Worm (Caenorhabditis elegans) whole organism, L4 larva: ENCODE data around the gene bath-41.

ENCODE experiments used
- F10B5.3 ChIP-seq: sonication (generic microtip); optimal IDR thresholded peaks from 2 replicates; lab custom pipeline; 2016; ENCODE audit warnings: mild to moderate bottlenecking, missing genetic modification characterization, missing compliant biosample characterization
- F37D6.2 ChIP-seq: sonication (generic microtip); optimal IDR thresholded peaks from 2 replicates; lab custom pipeline; 2016; ENCODE audit warnings: mild to moderate bottlenecking, missing genetic modification characterization, missing compliant biosample characterization
- F49E8.2 ChIP-seq: sonication (generic microtip); optimal IDR thresholded peaks from 2 replicates; lab custom pipeline; 2016; ENCODE audit warnings: missing compliant biosample characterization, mild to moderate bottlenecking, missing genetic modification characterization, borderline replicate concordance
- ZK337.2 ChIP-seq: fragments of 200-800 bp; sonication (Bioruptor generic); IDR thresholded peaks from 2 replicates; pipeline ENCODE4 v1.3.6; 2022; ENCODE audit warnings: missing genetic modification reagents, missing genetic modification characterization, missing compliant biosample characterization
- aha-1 ChIP-seq: fragments of 150-350 bp; peaks from one replicate; lab custom pipeline; 2014; ENCODE audit warnings: missing biosample characterization, missing genetic modification characterization
- ceh-82 ChIP-seq: sonication (generic microtip); optimal IDR thresholded peaks from 2 replicates; lab custom pipeline; 2017; ENCODE audit warnings: missing biosample characterization, missing genetic modification characterization
- ces-1 ChIP-seq: fragments of 150-350 bp; sonication (generic microtip); optimal IDR thresholded peaks from 4 replicates; lab custom pipeline; 2014; ENCODE audit warnings: missing biosample characterization, missing genetic modification reagents, missing genetic modification characterization
- cey-2 ChIP-seq: sonication (generic microtip); optimal IDR thresholded peaks from 3 replicates; lab custom pipeline; 2017; ENCODE audit warnings: missing genetic modification characterization, mild to moderate bottlenecking, missing compliant biosample characterization, antibody characterized with exemption, borderline replicate concordance; ENCODE audit not compliant: insufficient read depth
- ctbp-1 ChIP-seq: fragments of 200-800 bp; sonication (Bioruptor generic); IDR thresholded peaks from 2 replicates; pipeline ENCODE4 v1.3.6; 2022; ENCODE audit warnings: missing genetic modification reagents, missing genetic modification characterization, missing compliant biosample characterization
- daf-12 ChIP-seq: fragments of 150-350 bp; optimal IDR thresholded peaks from 2 replicates; lab custom pipeline; 2014; ENCODE audit warnings: missing biosample characterization, missing genetic modification reagents, missing genetic modification characterization
- daf-16 ChIP-seq, 3 experiments: sonication (generic microtip); optimal IDR thresholded peaks; 2 replicates each; lab custom pipeline; 2016 to 2017; ENCODE audit warnings: missing genetic modification characterization in 3 of 3, missing genetic modification reagents in 3 of 3, mild to moderate bottlenecking in 2 of 3, missing compliant biosample characterization in 2 of 3, missing biosample characterization in 1 of 3, moderate library complexity in 1 of 3
- daf-8 ChIP-seq: fragments of 200-800 bp; sonication (Bioruptor generic); IDR thresholded peaks from 2 replicates; pipeline ENCODE4 v1.3.6; 2022; ENCODE audit warnings: missing genetic modification characterization, missing compliant biosample characterization
- dmd-6 ChIP-seq: fragments of 200-800 bp; sonication (Bioruptor generic); IDR thresholded peaks from 2 replicates; pipeline ENCODE4 v1.3.6; 2022; ENCODE audit warnings: missing genetic modification reagents, missing genetic modification characterization, missing compliant biosample characterization
- egl-27 ChIP-seq: sonication (generic microtip); optimal IDR thresholded peaks from 3 replicates; lab custom pipeline; 2017; ENCODE audit warnings: missing biosample characterization, missing genetic modification reagents, missing genetic modification characterization
- fkh-10 ChIP-seq: fragments of 150-350 bp; optimal IDR thresholded peaks from 2 replicates; lab custom pipeline; 2014; ENCODE audit warnings: missing biosample characterization, missing genetic modification reagents, missing genetic modification characterization
- hif-1 ChIP-seq, 2 experiments: sonication (generic microtip); optimal IDR thresholded peaks; 2 replicates each; lab custom pipeline; 2016 to 2017; ENCODE audit warnings: missing compliant biosample characterization in 2 of 2, missing genetic modification characterization in 2 of 2, missing genetic modification reagents in 2 of 2, missing genotype in 2 of 2, mild to moderate bottlenecking in 1 of 2
- hlh-11 ChIP-seq: fragments of 200-800 bp; sonication (Bioruptor generic); optimal IDR thresholded peaks from 2 replicates; lab custom pipeline; 2018; ENCODE audit warnings: mild to moderate bottlenecking, missing genetic modification characterization, missing compliant biosample characterization
- hlh-30 ChIP-seq: sonication (generic microtip); optimal IDR thresholded peaks from 2 replicates; lab custom pipeline; 2017; ENCODE audit warnings: antibody characterized with exemption, mild to moderate bottlenecking, missing genetic modification characterization, missing compliant biosample characterization; ENCODE audit not compliant: insufficient read depth
- hmg-1.1 ChIP-seq: fragments of 200-800 bp; sonication (Bioruptor generic); IDR thresholded peaks from 2 replicates; pipeline ENCODE4 v1.3.6; 2022; ENCODE audit warnings: missing genetic modification reagents, missing genetic modification characterization, missing compliant biosample characterization
- lim-7 ChIP-seq: fragments of 200-800 bp; sonication (Bioruptor generic); IDR thresholded peaks from 2 replicates; pipeline ENCODE4 v1.3.6; 2022; ENCODE audit warnings: missing genetic modification characterization, missing compliant biosample characterization
- lin-1 ChIP-seq: fragments of 200-800 bp; sonication (Bioruptor generic); IDR thresholded peaks from 2 replicates; pipeline ENCODE4 v1.3.6; 2022; ENCODE audit warnings: missing genetic modification reagents, missing genetic modification characterization, missing compliant biosample characterization
- lin-15B ChIP-seq: fragments of 150-350 bp; sonication (generic microtip); optimal IDR thresholded peaks from 3 replicates; lab custom pipeline; 2014; ENCODE audit warnings: missing biosample characterization, missing genetic modification characterization
- lsy-2 ChIP-seq, 2 experiments: fragments of 150-350 bp in 1 of 2; sonication (generic microtip) in 1 of 2; optimal IDR thresholded peaks; 2 replicates each; lab custom pipeline; 2014 to 2017; ENCODE audit warnings: missing biosample characterization in 2 of 2, missing genetic modification characterization in 2 of 2
- madf-5 ChIP-seq, 2 experiments: fragments of 200-800 bp; sonication (Bioruptor generic); IDR thresholded peaks; 2 replicates each; pipeline ENCODE4 v1.3.6; 2022; ENCODE audit warnings: missing compliant biosample characterization in 2 of 2, missing genetic modification characterization in 2 of 2
- mdl-1 ChIP-seq, 2 experiments: fragments of 150-350 bp in 1 of 2; sonication (generic microtip) in 1 of 2; optimal IDR thresholded peaks; 2 replicates each; lab custom pipeline; 2014 to 2017; ENCODE audit warnings: missing biosample characterization in 2 of 2, missing genetic modification characterization in 2 of 2
- mep-1 ChIP-seq: fragments of 150-350 bp; sonication (generic microtip); optimal IDR thresholded peaks from 3 replicates; lab custom pipeline; 2014; ENCODE audit warnings: missing biosample characterization, missing genetic modification characterization
- nhr-11 ChIP-seq: fragments of 150-350 bp; optimal IDR thresholded peaks from 2 replicates; lab custom pipeline; 2014; ENCODE audit warnings: missing biosample characterization, missing genetic modification characterization
- nhr-28 ChIP-seq: fragments of 150-350 bp; optimal IDR thresholded peaks from 2 replicates; lab custom pipeline; 2014; ENCODE audit warnings: missing biosample characterization, missing genetic modification characterization
- nhr-41 ChIP-seq: fragments of 200-800 bp; sonication (Bioruptor generic); IDR thresholded peaks from 2 replicates; pipeline ENCODE4 v1.3.6; 2022; ENCODE audit warnings: missing genetic modification reagents, missing genetic modification characterization, missing compliant biosample characterization
- nhr-42 ChIP-seq: fragments of 200-800 bp; sonication (Bioruptor generic); IDR thresholded peaks from 2 replicates; pipeline ENCODE4 v1.3.6; 2022; ENCODE audit warnings: missing genetic modification characterization, missing compliant biosample characterization
- nhr-77 ChIP-seq: fragments of 150-350 bp; optimal IDR thresholded peaks from 2 replicates; lab custom pipeline; 2014; ENCODE audit warnings: missing biosample characterization, missing genetic modification characterization
- php-3 ChIP-seq: fragments of 200-800 bp; sonication (Bioruptor generic); IDR thresholded peaks from 2 replicates; pipeline ENCODE4 v1.3.6; 2022; ENCODE audit warnings: missing genetic modification reagents, missing genetic modification characterization, missing compliant biosample characterization
- pqm-1 ChIP-seq: sonication (generic microtip); optimal IDR thresholded peaks from 2 replicates; lab custom pipeline; 2017; ENCODE audit warnings: missing biosample characterization, missing genetic modification characterization
- rbr-2 ChIP-seq: sonication (generic microtip); optimal IDR thresholded peaks from 2 replicates; lab custom pipeline; 2016; ENCODE audit warnings: missing genotype, missing genetic modification characterization, missing compliant biosample characterization
- spr-3 ChIP-seq: fragments of 200-800 bp; sonication (Bioruptor generic); optimal IDR thresholded peaks from 2 replicates; lab custom pipeline; 2018; ENCODE audit warnings: mild to moderate bottlenecking, missing genetic modification characterization, missing compliant biosample characterization
- tra-1 ChIP-seq: fragments of 200-800 bp; sonication (Bioruptor generic); IDR thresholded peaks from 2 replicates; pipeline ENCODE4 v1.3.6; 2022; ENCODE audit warnings: missing genetic modification reagents, missing genetic modification characterization, missing compliant biosample characterization
- unc-130 ChIP-seq: sonication (generic microtip); optimal IDR thresholded peaks from 2 replicates; lab custom pipeline; 2016; ENCODE audit warnings: missing genetic modification reagents, missing genetic modification characterization, missing compliant biosample characterization
- unc-62 ChIP-seq, 3 experiments: fragments of 150-350 bp in 1 of 3; sonication (generic microtip); optimal IDR thresholded peaks in 2 of 3; peaks in 1 of 3; 1 replicate in 1 of 3; 2 replicates in 2 of 3; lab custom pipeline; 2014 to 2017; ENCODE audit warnings: missing biosample characterization in 3 of 3, missing genetic modification characterization in 3 of 3, missing genetic modification reagents in 3 of 3, missing genotype in 1 of 3

Gene bath-41

ce11 chrIII:6695189-6695588, 26.9 kb downstream of the bath-41 start:
- peak in 1 of 2 experiments; percentile 69 for TF ChIP-seq mdl-1 (tag; optimal IDR thresholded peaks at IDR 0.05; lab: Kevin White, UChicago)
- TF ChIP-seq hmg-1.1 (GFP tag; lab: Robert Waterston, UW) = peak; percentile 66
- TF ChIP-seq unc-130 (GFP tag; lab: Kevin White, UChicago) = no peak
- peak; percentile 61 to 62 for TF ChIP-seq lsy-2 (tag; optimal IDR thresholded peaks at IDR 0.05; lab: Kevin White, UChicago)
- TF ChIP-seq daf-8 (GFP tag; lab: Robert Waterston, UW) = no peak
- TF ChIP-seq rbr-2 (tag; lab: Kevin White, UChicago) = peak; percentile 65
- TF ChIP-seq ctbp-1 (GFP tag; lab: Robert Waterston, UW) = 0 out of 2 replicates have a peak, but pooled peaks have one; percentile 48
- no peak for TF ChIP-seq ZK337.2 (GFP tag; lab: Robert Waterston, UW)
- TF ChIP-seq F37D6.2 (tag; lab: Kevin White, UChicago) = peak; percentile 25
- no peak for TF ChIP-seq egl-27 (tag; lab: Kevin White, UChicago)
- TF ChIP-seq F49E8.2 (tag; lab: Kevin White, UChicago) = no peak
- TF ChIP-seq unc-62 (GFP tag; optimal IDR thresholded peaks at IDR 0.05 in 1 of 2; lab: Kevin White, UChicago) = peak in 1 of 2 experiments; percentile 3
- no peak for TF ChIP-seq unc-62 (tag; optimal IDR thresholded peaks at IDR 0.05; lab: Kevin White, UChicago)
- TF ChIP-seq fkh-10 (GFP tag; lab: Kevin White, UChicago) = peak; percentile 59
- TF ChIP-seq hlh-30 (tag; lab: Kevin White, UChicago) = peak; percentile 54
- TF ChIP-seq aha-1 = peak; percentile 80
- TF ChIP-seq daf-12 (tag; lab: Kevin White, UChicago) = no peak
- TF ChIP-seq nhr-41 (GFP tag; lab: Robert Waterston, UW) = no peak
- peak; percentile 63 for TF ChIP-seq mep-1
- no peak for TF ChIP-seq cey-2 (tag; lab: Kevin White, UChicago)
- peak; percentile 33 for TF ChIP-seq nhr-11 (tag; lab: Kevin White, UChicago)
- TF ChIP-seq php-3 (GFP tag; lab: Robert Waterston, UW) = no peak
- no peak for TF ChIP-seq lim-7 (GFP tag; lab: Robert Waterston, UW)
- TF ChIP-seq ceh-82 (tag; lab: Kevin White, UChicago) = no peak
- TF ChIP-seq hlh-11 (tag; lab: Kevin White, UChicago) = no peak
- no peak for TF ChIP-seq F10B5.3 (tag; lab: Kevin White, UChicago)
- no peak for TF ChIP-seq madf-5 (GFP tag; IDR thresholded peaks at IDR 0.05; lab: Robert Waterston, UW)
- TF ChIP-seq lin-15B = no peak
- no peak for TF ChIP-seq nhr-28 (tag; lab: Kevin White, UChicago)
- peak; percentile 21 for TF ChIP-seq ces-1 (GFP tag; lab: Kevin White, UChicago)

ce11 chrIII:6693285-6693684, 28.8 kb downstream of the bath-41 start:
- TF ChIP-seq nhr-28 (tag; lab: Kevin White, UChicago) = peak; percentile 90
- TF ChIP-seq daf-16 (GFP tag; optimal IDR thresholded peaks at IDR 0.05; lab: Kevin White, UChicago) = no peak
- TF ChIP-seq daf-16 (tag; optimal IDR thresholded peaks at IDR 0.05; lab: Kevin White, UChicago) = peak; percentile 79
- no peak for TF ChIP-seq nhr-42 (GFP tag; lab: Robert Waterston, UW)
- peak; percentile 73 for TF ChIP-seq php-3 (GFP tag; lab: Robert Waterston, UW)
- TF ChIP-seq spr-3 (GFP tag; lab: Kevin White, UChicago) = no peak
- no peak for TF ChIP-seq daf-8 (GFP tag; lab: Robert Waterston, UW)
- peak; percentile 66 for TF ChIP-seq dmd-6 (GFP tag; lab: Robert Waterston, UW)
- no peak for TF ChIP-seq ZK337.2 (GFP tag; lab: Robert Waterston, UW)
- peak; percentile 71 for TF ChIP-seq nhr-77 (tag; lab: Kevin White, UChicago)
- TF ChIP-seq egl-27 (tag; lab: Kevin White, UChicago) = no peak
- TF ChIP-seq hif-1 (tag; optimal IDR thresholded peaks at IDR 0.05; lab: Kevin White, UChicago) = no peak
- no peak for TF ChIP-seq tra-1 (GFP tag; lab: Robert Waterston, UW)
- peak; percentile 99 for TF ChIP-seq pqm-1 (tag; lab: Kevin White, UChicago)
- 0 out of 2 replicates have a peak, but pooled peaks have one; percentile 30 for TF ChIP-seq lin-1 (GFP tag; lab: Robert Waterston, UW)
- TF ChIP-seq ces-1 (GFP tag; lab: Kevin White, UChicago) = no peak
